Worm (Caenorhabditis elegans) whole organism, late embryonic: ENCODE results near the gene slmp-1.
A peak's percentile ranks its signal among the peaks of the same experiment; 100 is the strongest.
"Not testable (repeated sequence)": the region's sequence is repeated elsewhere in the genome, so short reads cannot be mapped to it uniquely, and the experiment has no call there.

Experiments
- C08G9.2 ChIP-seq: sonication (generic microtip); optimal IDR thresholded peaks from 2 replicates; lab custom pipeline; 2016; ENCODE audit warnings: mild to moderate bottlenecking, missing genetic modification characterization, moderate library complexity, missing compliant biosample characterization
- F13H6.1 ChIP-seq: sonication (generic microtip); optimal IDR thresholded peaks from 2 replicates; lab custom pipeline; 2016; ENCODE audit warnings: missing genetic modification characterization, missing compliant biosample characterization
- K02D7.2 ChIP-seq: sonication (generic microtip); optimal IDR thresholded peaks from 2 replicates; lab custom pipeline; 2017; ENCODE audit warnings: mild to moderate bottlenecking, missing genetic modification characterization, missing compliant biosample characterization
- K09A11.1 ChIP-seq: sonication (generic microtip); optimal IDR thresholded peaks from 2 replicates; lab custom pipeline; 2017; ENCODE audit warnings: antibody characterized with exemption, mild to moderate bottlenecking, missing genetic modification characterization, missing compliant biosample characterization; ENCODE audit not compliant: insufficient read depth
- T23F11.4 ChIP-seq: fragments of 200-800 bp; sonication (Bioruptor generic); optimal IDR thresholded peaks from 2 replicates; lab custom pipeline; 2018; ENCODE audit warnings: mild to moderate bottlenecking, missing genetic modification characterization, missing compliant biosample characterization
- ama-1 ChIP-seq: fragments of 150-350 bp; optimal IDR thresholded peaks from 2 replicates; lab custom pipeline; 2014
- ceh-18 ChIP-seq: sonication (generic microtip); optimal IDR thresholded peaks from 2 replicates; lab custom pipeline; 2016; ENCODE audit warnings: missing genetic modification characterization, missing compliant biosample characterization
- ceh-30 ChIP-seq: fragments of 150-350 bp; optimal IDR thresholded peaks from 2 replicates; lab custom pipeline; 2014; ENCODE audit warnings: missing biosample characterization, missing genetic modification characterization
- ceh-31 ChIP-seq: sonication (generic microtip); optimal IDR thresholded peaks from 2 replicates; lab custom pipeline; 2016; ENCODE audit warnings: missing genetic modification characterization, missing compliant biosample characterization
- ceh-34 ChIP-seq: sonication (generic microtip); optimal IDR thresholded peaks from 2 replicates; lab custom pipeline; 2016; ENCODE audit warnings: mild to moderate bottlenecking, missing genetic modification characterization, missing compliant biosample characterization
- ceh-48 ChIP-seq: sonication (generic microtip); optimal IDR thresholded peaks from 2 replicates; lab custom pipeline; 2016; ENCODE audit warnings: missing genetic modification characterization, inconsistent platforms, missing compliant biosample characterization
- ceh-9 ChIP-seq: sonication (generic microtip); optimal IDR thresholded peaks from 2 replicates; lab custom pipeline; 2016; ENCODE audit warnings: mild to moderate bottlenecking, missing genetic modification characterization, inconsistent platforms, missing compliant biosample characterization
- che-1 ChIP-seq: sonication (generic microtip); optimal IDR thresholded peaks from 2 replicates; lab custom pipeline; 2016; ENCODE audit warnings: mild to moderate bottlenecking, missing genetic modification characterization, missing compliant biosample characterization
- elt-4 ChIP-seq: sonication (generic microtip); optimal IDR thresholded peaks from 2 replicates; lab custom pipeline; 2016; ENCODE audit warnings: missing genetic modification characterization, missing compliant biosample characterization
- ets-4 ChIP-seq: sonication (generic microtip); optimal IDR thresholded peaks from 2 replicates; lab custom pipeline; 2016; ENCODE audit warnings: missing genetic modification characterization, missing compliant biosample characterization
- fax-1 ChIP-seq: sonication (generic microtip); optimal IDR thresholded peaks from 2 replicates; lab custom pipeline; 2016; ENCODE audit warnings: missing genotype, missing genetic modification characterization, missing compliant biosample characterization
- fkh-6 ChIP-seq: sonication (generic microtip); optimal IDR thresholded peaks from 2 replicates; lab custom pipeline; 2016; ENCODE audit warnings: missing genetic modification characterization, missing compliant biosample characterization
- gmeb-2 ChIP-seq: sonication (generic microtip); optimal IDR thresholded peaks from 2 replicates; lab custom pipeline; 2016; ENCODE audit warnings: missing genetic modification characterization, inconsistent platforms, missing compliant biosample characterization
- hlh-15 ChIP-seq: sonication (generic microtip); optimal IDR thresholded peaks from 2 replicates; lab custom pipeline; 2016; ENCODE audit warnings: missing genetic modification characterization, missing compliant biosample characterization
- hlh-30 ChIP-seq: sonication (generic microtip); optimal IDR thresholded peaks from 2 replicates; lab custom pipeline; 2017; ENCODE audit warnings: antibody characterized with exemption, missing genetic modification characterization, missing compliant biosample characterization; ENCODE audit not compliant: insufficient read depth
- hlh-6 ChIP-seq: sonication (generic microtip); optimal IDR thresholded peaks from 2 replicates; lab custom pipeline; 2016; ENCODE audit warnings: missing genotype, missing genetic modification characterization, missing compliant biosample characterization
- hlh-8 ChIP-seq: sonication (generic microtip); optimal IDR thresholded peaks from 2 replicates; lab custom pipeline; 2016; ENCODE audit warnings: missing genotype, missing genetic modification characterization, missing compliant biosample characterization
- lin-11 ChIP-seq: fragments of 200-800 bp; sonication (Bioruptor generic); optimal IDR thresholded peaks from 2 replicates; lab custom pipeline; 2018; ENCODE audit warnings: mild to moderate bottlenecking, missing genetic modification characterization, missing compliant biosample characterization
- nfya-1 ChIP-seq: sonication (generic microtip); optimal IDR thresholded peaks from 2 replicates; lab custom pipeline; 2017; ENCODE audit warnings: missing genetic modification characterization, mild to moderate bottlenecking, missing compliant biosample characterization, antibody characterized with exemption, moderate library complexity
- nhr-11 ChIP-seq: fragments of 150-350 bp; optimal IDR thresholded peaks from 2 replicates; lab custom pipeline; 2014; ENCODE audit warnings: missing biosample characterization, missing genetic modification characterization
- nhr-232 ChIP-seq: sonication (generic microtip); optimal IDR thresholded peaks from 2 replicates; lab custom pipeline; 2016; ENCODE audit warnings: missing genetic modification characterization, missing compliant biosample characterization
- npax-4 ChIP-seq: sonication (generic microtip); optimal IDR thresholded peaks from 2 replicates; lab custom pipeline; 2016; ENCODE audit warnings: missing genetic modification characterization, missing compliant biosample characterization
- odd-2 ChIP-seq: sonication (generic microtip); optimal IDR thresholded peaks from 2 replicates; lab custom pipeline; 2017; ENCODE audit warnings: antibody characterized with exemption, mild to moderate bottlenecking, missing genetic modification characterization, missing compliant biosample characterization
- pag-3 ChIP-seq: sonication (generic microtip); optimal IDR thresholded peaks from 2 replicates; lab custom pipeline; 2016; ENCODE audit warnings: missing compliant biosample characterization, missing genetic modification characterization, borderline replicate concordance
- pat-9 ChIP-seq: fragments of 200-800 bp; sonication (Bioruptor generic); optimal IDR thresholded peaks from 2 replicates; lab custom pipeline; 2018; ENCODE audit warnings: mild to moderate bottlenecking, missing genetic modification characterization, moderate library complexity, missing compliant biosample characterization
- pha-4 ChIP-seq: fragments of 150-350 bp; optimal IDR thresholded peaks from 2 replicates; lab custom pipeline; 2018; ENCODE audit warnings: missing biosample characterization, missing genetic modification reagents, missing genetic modification characterization
- ref-2 ChIP-seq: sonication (generic microtip); optimal IDR thresholded peaks from 2 replicates; lab custom pipeline; 2016; ENCODE audit warnings: missing genetic modification characterization, missing compliant biosample characterization
- rnt-1 ChIP-seq: sonication (generic microtip); optimal IDR thresholded peaks from 2 replicates; lab custom pipeline; 2016; ENCODE audit warnings: missing genetic modification characterization, missing compliant biosample characterization
- sox-2 ChIP-seq: fragments of 200-800 bp; sonication (Bioruptor generic); IDR thresholded peaks from 2 replicates; pipeline ENCODE4 v1.3.6; 2022; ENCODE audit warnings: missing genetic modification reagents, missing genetic modification characterization, missing compliant biosample characterization
- sox-4 ChIP-seq: sonication (generic microtip); optimal IDR thresholded peaks from 2 replicates; lab custom pipeline; 2017; ENCODE audit warnings: mild to moderate bottlenecking, missing genetic modification characterization, inconsistent platforms, missing compliant biosample characterization
- syd-9 ChIP-seq: sonication (generic microtip); optimal IDR thresholded peaks from 2 replicates; lab custom pipeline; 2016; ENCODE audit warnings: mild to moderate bottlenecking, missing genetic modification characterization, moderate library complexity, missing compliant biosample characterization
- tbx-2 ChIP-seq: sonication (generic microtip); optimal IDR thresholded peaks from 2 replicates; lab custom pipeline; 2016; ENCODE audit warnings: missing genetic modification characterization, missing compliant biosample characterization
- ttx-3 ChIP-seq: sonication (generic microtip); optimal IDR thresholded peaks from 2 replicates; lab custom pipeline; 2016; ENCODE audit warnings: missing genetic modification reagents, missing genetic modification characterization, missing compliant biosample characterization
- unc-3 ChIP-seq, 2 experiments: fragments of 200-800 bp in 1 of 2; sonication (Bioruptor generic) in 1 of 2; sonication (generic microtip) in 1 of 2; conservative IDR thresholded peaks in 1 of 2; optimal IDR thresholded peaks in 1 of 2; 2 replicates each; pipeline versions ENCODE4 v1.3.6 to Lab custom; 2016 to 2022; ENCODE audit warnings: missing compliant biosample characterization in 2 of 2, missing genetic modification characterization in 2 of 2, missing genetic modification reagents in 1 of 2
- unc-42 ChIP-seq: sonication (generic microtip); optimal IDR thresholded peaks from 2 replicates; lab custom pipeline; 2016; ENCODE audit warnings: missing genotype, missing genetic modification characterization, missing compliant biosample characterization
- unc-86 ChIP-seq: sonication (generic microtip); optimal IDR thresholded peaks from 2 replicates; lab custom pipeline; 2016; ENCODE audit warnings: missing genetic modification characterization, missing compliant biosample characterization
- zip-5 ChIP-seq: sonication (generic microtip); optimal IDR thresholded peaks from 2 replicates; lab custom pipeline; 2016; ENCODE audit warnings: missing genetic modification characterization, missing compliant biosample characterization
- ztf-16 ChIP-seq: sonication (generic microtip); optimal IDR thresholded peaks from 2 replicates; lab custom pipeline; 2017; ENCODE audit warnings: missing genetic modification characterization, missing compliant biosample characterization

The slmp-1 gene

ce11 chrIV:3168656-3169216 lies 44.8 kb upstream of the slmp-1 start (continued):
- TF ChIP-seq nhr-232 = no peak
- TF ChIP-seq F13H6.1 = no peak
- TF ChIP-seq nhr-11 (tag; lab: Kevin White, UChicago) = no peak
- no peak for TF ChIP-seq hlh-6 (tag; lab: Kevin White, UChicago)
- TF ChIP-seq pha-4 = no peak
- TF ChIP-seq ama-1 (lab: Kevin White, UChicago) = no peak
- TF ChIP-seq T23F11.4 (GFP tag; lab: Kevin White, UChicago) = no peak
- no peak for TF ChIP-seq ets-4 (tag; lab: Kevin White, UChicago)
- no peak for TF ChIP-seq pat-9 (tag; lab: Kevin White, UChicago)
- peak; percentile 10 for TF ChIP-seq ceh-31 (tag; lab: Kevin White, UChicago)
- no peak for TF ChIP-seq che-1 (tag; lab: Kevin White, UChicago)
- TF ChIP-seq tbx-2 (tag; lab: Kevin White, UChicago) = peak; percentile 3
- no peak for TF ChIP-seq unc-42 (tag; lab: Kevin White, UChicago)
- no peak for TF ChIP-seq rnt-1 (tag; lab: Kevin White, UChicago)
- no peak for TF ChIP-seq sox-2 (GFP tag; lab: Robert Waterston, UW)
- no peak for TF ChIP-seq unc-86 (tag; lab: Kevin White, UChicago)
- no peak for TF ChIP-seq C08G9.2 (tag; lab: Kevin White, UChicago)
- TF ChIP-seq unc-3 (GFP tag; conservative IDR thresholded peaks at IDR 0.05; lab: Robert Waterston, UW) = no peak
- no peak for TF ChIP-seq unc-3 (tag; optimal IDR thresholded peaks at IDR 0.05; lab: Kevin White, UChicago)
- no peak for TF ChIP-seq elt-4 (tag; lab: Kevin White, UChicago)
- TF ChIP-seq hlh-15 = no peak
- peak; percentile 59 for TF ChIP-seq ceh-18
- no peak for TF ChIP-seq npax-4 (tag; lab: Kevin White, UChicago)
- TF ChIP-seq pag-3 (tag; lab: Kevin White, UChicago) = no peak
- no peak for TF ChIP-seq fkh-6 (tag; lab: Kevin White, UChicago)
- TF ChIP-seq fax-1 (tag; lab: Kevin White, UChicago) = no peak
- no peak for TF ChIP-seq hlh-30 (tag; lab: Kevin White, UChicago)
- TF ChIP-seq nfya-1 = peak; percentile 35
- no peak for TF ChIP-seq ceh-48 (tag; lab: Kevin White, UChicago)
- TF ChIP-seq odd-2 (tag; lab: Kevin White, UChicago) = no peak
- no peak for TF ChIP-seq K09A11.1 (tag; lab: Kevin White, UChicago)
- no peak for TF ChIP-seq ttx-3 (tag; lab: Kevin White, UChicago)
- no peak for TF ChIP-seq lin-11
- no peak for TF ChIP-seq gmeb-2 (tag; lab: Kevin White, UChicago)
- TF ChIP-seq hlh-8 (tag; lab: Kevin White, UChicago) = peak; percentile 74
- TF ChIP-seq sox-4 (tag; lab: Kevin White, UChicago) = no peak
- peak; percentile 90 for TF ChIP-seq ceh-34 (tag; lab: Kevin White, UChicago)
- TF ChIP-seq zip-5 = no peak
- no peak for TF ChIP-seq ceh-30 (tag; lab: Kevin White, UChicago)
- no peak for TF ChIP-seq syd-9
- no peak for TF ChIP-seq ref-2 (tag; lab: Kevin White, UChicago)
- no peak for TF ChIP-seq ztf-16
- no peak for TF ChIP-seq ceh-9 (tag; lab: Kevin White, UChicago)

ce11 chrIV:3172510-3172909 lies 41.0 kb upstream of the slmp-1 start, which contains the start of gene Y67D8B.1:
Y67D8B.1 (minus strand) TSS chrIV:3172610.
- TF ChIP-seq ttx-3, K02D7.2, hlh-6 (tag; lab: Kevin White, UChicago): not testable (repeated sequence)
- TF ChIP-seq, all 69 proteins: peak for 0; not testable (repeated sequence) for 69
